Fruit fly (Drosophila melanogaster) whole organism, embryonic: ENCODE results near the gene CG43867.
A peak's percentile ranks its signal among the peaks of the same experiment; 100 is the strongest.

Experiments
- Asciz ChIP-seq: fragments of 200-800 bp; sonication (Bioruptor generic); optimal IDR thresholded peaks from 2 replicates; lab custom pipeline; 2017; ENCODE audit warnings: missing biosample characterization, mild to moderate bottlenecking, missing genetic modification characterization, missing genetic modification reagents
- Awh ChIP-seq: fragments of 200-800 bp; sonication (Bioruptor generic); IDR thresholded peaks from 2 replicates; pipeline ENCODE4, ENCODE4 v1.3.6; 2022; ENCODE audit warnings: missing biosample characterization, missing genetic modification characterization
- BEAF-32 ChIP-seq: fragments of 200-800 bp; sonication (Bioruptor generic); optimal IDR thresholded peaks from 3 replicates; lab custom pipeline; 2017; ENCODE audit warnings: missing biosample characterization, missing genetic modification characterization, mild to moderate bottlenecking, moderate library complexity, missing genetic modification reagents
- CG11398 ChIP-seq: fragments of 200-800 bp; sonication (Bioruptor generic); optimal IDR thresholded peaks from 2 replicates; lab custom pipeline; 2016; ENCODE audit warnings: missing biosample characterization, missing genetic modification characterization
- CG12071 ChIP-seq: fragments of 200-800 bp; sonication (Bioruptor generic); optimal IDR thresholded peaks from 3 replicates; lab custom pipeline; 2018; ENCODE audit warnings: missing biosample characterization, mild to moderate bottlenecking, missing genetic modification characterization
- CG1233 ChIP-seq: fragments of 200-800 bp; sonication (Bioruptor generic); optimal IDR thresholded peaks from 4 replicates; lab custom pipeline; 2018; ENCODE audit warnings: missing biosample characterization, mild to moderate bottlenecking, missing genetic modification characterization
- CG14014 ChIP-seq: fragments of 200-800 bp; sonication (Bioruptor generic); IDR thresholded peaks from 2 replicates; pipeline ENCODE4 v1.3.6; 2022; ENCODE audit warnings: missing biosample characterization, missing genetic modification characterization
- CG1529 ChIP-seq: fragments of 200-800 bp; sonication (Bioruptor generic); optimal IDR thresholded peaks from 3 replicates; lab custom pipeline; 2018; ENCODE audit warnings: missing biosample characterization, missing genetic modification characterization
- CG15601 ChIP-seq: fragments of 200-800 bp; sonication (Bioruptor generic); optimal IDR thresholded peaks from 3 replicates; lab custom pipeline; 2019; ENCODE audit warnings: missing biosample characterization, mild to moderate bottlenecking, missing genetic modification characterization, moderate library complexity
- CG15696 ChIP-seq: fragments of 200-800 bp; sonication (Bioruptor generic); optimal IDR thresholded peaks from 2 replicates; lab custom pipeline; 2019; ENCODE audit warnings: missing biosample characterization, mild to moderate bottlenecking, missing genetic modification characterization, moderate library complexity
- CG1603 ChIP-seq: fragments of 200-800 bp; sonication (Bioruptor generic); optimal IDR thresholded peaks from 2 replicates; lab custom pipeline; 2019; ENCODE audit warnings: missing biosample characterization, mild to moderate bottlenecking, missing genetic modification characterization, moderate library complexity
- CG17359 ChIP-seq: fragments of 200-800 bp; sonication (Bioruptor generic); optimal IDR thresholded peaks from 3 replicates; lab custom pipeline; 2018; ENCODE audit warnings: missing biosample characterization, mild to moderate bottlenecking, missing genetic modification characterization, moderate library complexity
- CG2678 ChIP-seq: fragments of 200-800 bp; sonication (Bioruptor generic); optimal IDR thresholded peaks from 3 replicates; lab custom pipeline; 2019; ENCODE audit warnings: missing biosample characterization, mild to moderate bottlenecking, missing genetic modification characterization, moderate library complexity
- CG2712 ChIP-seq: fragments of 200-800 bp; optimal IDR thresholded peaks from 3 replicates; lab custom pipeline; 2019; ENCODE audit warnings: missing biosample characterization, mild to moderate bottlenecking, missing genetic modification characterization, moderate library complexity
- CG33213 ChIP-seq: fragments of 200-800 bp; sonication (Bioruptor generic); optimal IDR thresholded peaks from 3 replicates; lab custom pipeline; 2016; ENCODE audit warnings: missing biosample characterization, missing genetic modification characterization
- CG4328 ChIP-seq: fragments of 200-800 bp; sonication (Bioruptor generic); optimal IDR thresholded peaks from 3 replicates; lab custom pipeline; 2017; ENCODE audit warnings: missing biosample characterization, missing genetic modification reagents, missing genetic modification characterization
- CG7786 ChIP-seq: fragments of 200-800 bp; sonication (Bioruptor generic); optimal IDR thresholded peaks from 2 replicates; lab custom pipeline; 2016; ENCODE audit warnings: missing biosample characterization, missing genetic modification characterization
- Chrac-16 ChIP-seq: fragments of 200-800 bp; sonication (Bioruptor generic); optimal IDR thresholded peaks from 3 replicates; lab custom pipeline; 2016; ENCODE audit warnings: missing biosample characterization, missing genetic modification characterization
- Dbx ChIP-seq: fragments of 200-800 bp; sonication (Bioruptor generic); IDR thresholded peaks from 3 replicates; pipeline ENCODE4 v1.3.6; 2022; ENCODE audit warnings: missing biosample characterization, missing genetic modification characterization
- H2.0 ChIP-seq: fragments of 200-800 bp; sonication (Bioruptor generic); IDR thresholded peaks from 2 replicates; pipeline ENCODE4 v1.3.6; 2022; ENCODE audit warnings: missing biosample characterization, missing genetic modification characterization
- Lpt ChIP-seq: fragments of >200 bp; optimal IDR thresholded peaks from 2 replicates; lab custom pipeline; 2018; ENCODE audit warnings: missing biosample characterization, missing genetic modification characterization
- Med ChIP-seq: fragments of 200-800 bp; sonication (Bioruptor generic); peaks from one replicate; lab custom pipeline; 2016; ENCODE audit warnings: missing biosample characterization, missing genetic modification characterization, mild to moderate bottlenecking, inconsistent platforms, moderate library complexity
- Meics ChIP-seq: fragments of 200-800 bp; sonication (Bioruptor generic); optimal IDR thresholded peaks from 2 replicates; lab custom pipeline; 2017; ENCODE audit warnings: missing biosample characterization, mild to moderate bottlenecking, missing genetic modification characterization
- NFAT ChIP-seq: fragments of 200-800 bp; sonication (Bioruptor generic); IDR thresholded peaks from 2 replicates; pipeline ENCODE4 v1.3.6; 2022; ENCODE audit warnings: missing biosample characterization, missing genetic modification characterization
- Pdp1 ChIP-seq, 2 experiments: fragments of 200-800 bp; sonication (Bioruptor generic); optimal IDR thresholded peaks; 3 replicates each; lab custom pipeline; 2016; ENCODE audit warnings: missing biosample characterization in 2 of 2, missing genetic modification characterization in 2 of 2, mild to moderate bottlenecking in 1 of 2, moderate library complexity in 1 of 2
- Sox100B ChIP-seq: fragments of 200-800 bp; sonication (Bioruptor generic); optimal IDR thresholded peaks from 3 replicates; lab custom pipeline; 2018; ENCODE audit warnings: missing biosample characterization, mild to moderate bottlenecking, missing genetic modification characterization
- Sox102F ChIP-seq: fragments of 200-800 bp; sonication (Bioruptor generic); optimal IDR thresholded peaks from 2 replicates; lab custom pipeline; 2018; ENCODE audit warnings: missing biosample characterization, mild to moderate bottlenecking, missing genetic modification characterization, moderate library complexity
- Sry-δ ChIP-seq: fragments of 200-800 bp; sonication (Bioruptor generic); optimal IDR thresholded peaks from 2 replicates; lab custom pipeline; 2016; ENCODE audit warnings: missing biosample characterization, missing genetic modification characterization
- bab2 ChIP-seq: fragments of 200-800 bp; sonication (Bioruptor generic); optimal IDR thresholded peaks from 2 replicates; lab custom pipeline; 2016; ENCODE audit warnings: missing biosample characterization, missing genetic modification characterization
- chif ChIP-seq, 2 experiments: fragments of 200-800 bp; sonication (Bioruptor generic); optimal IDR thresholded peaks; 3 replicates each; lab custom pipeline; 2016; ENCODE audit warnings: missing biosample characterization in 2 of 2, missing genetic modification characterization in 2 of 2
- ci ChIP-seq: fragments of 200-800 bp; sonication (Bioruptor generic); IDR thresholded peaks from 3 replicates; pipeline ENCODE4 v1.3.6; 2022; ENCODE audit warnings: missing biosample characterization, missing genetic modification characterization
- da ChIP-seq: fragments of 200-800 bp; sonication (Bioruptor generic); optimal IDR thresholded peaks from 2 replicates; lab custom pipeline; 2016; ENCODE audit warnings: missing biosample characterization, missing genetic modification characterization
- dmrt99B ChIP-seq: fragments of 200-800 bp; sonication (Bioruptor generic); optimal IDR thresholded peaks from 2 replicates; lab custom pipeline; 2018; ENCODE audit warnings: missing biosample characterization, mild to moderate bottlenecking, missing genetic modification characterization, moderate library complexity
- en ChIP-seq: fragments of 200-800 bp; sonication (Bioruptor generic); optimal IDR thresholded peaks from 2 replicates; lab custom pipeline; 2016; ENCODE audit warnings: missing biosample characterization, missing genetic modification characterization
- fd64A ChIP-seq: fragments of 200-800 bp; sonication (Bioruptor generic); optimal IDR thresholded peaks from 3 replicates; lab custom pipeline; 2018; ENCODE audit warnings: missing biosample characterization, mild to moderate bottlenecking, missing genetic modification characterization
- kni ChIP-seq: fragments of 200-800 bp; sonication (Bioruptor generic); optimal IDR thresholded peaks from 3 replicates; lab custom pipeline; 2017; ENCODE audit warnings: mild to moderate bottlenecking, missing biosample characterization, missing genetic modification reagents, missing genetic modification characterization
- nau ChIP-seq: fragments of 200-800 bp; sonication (Bioruptor generic); optimal IDR thresholded peaks from 3 replicates; lab custom pipeline; 2017; ENCODE audit warnings: missing biosample characterization, mild to moderate bottlenecking, missing genetic modification characterization, missing genetic modification reagents
- pan ChIP-seq, 4 experiments: fragments of >200 bp in 3 of 4; fragments of 200-800 bp in 1 of 4; sonication (Bioruptor generic) in 1 of 4; optimal IDR thresholded peaks in 3 of 4; IDR thresholded peaks in 1 of 4; 2 replicates each; pipeline versions ENCODE4 v1.3.6 to Lab custom; 2017 to 2022; ENCODE audit warnings: missing biosample characterization in 2 of 4, missing genetic modification characterization in 2 of 4, mixed read lengths in 1 of 4
- sd ChIP-seq: fragments of 200-800 bp; sonication (Bioruptor generic); optimal IDR thresholded peaks from 3 replicates; lab custom pipeline; 2018; ENCODE audit warnings: missing biosample characterization, mild to moderate bottlenecking, missing genetic modification characterization, moderate library complexity
- sens ChIP-seq: fragments of 200-800 bp; sonication (Bioruptor generic); peaks from one replicate; lab custom pipeline; 2016; ENCODE audit warnings: missing biosample characterization, missing genetic modification characterization
- shn ChIP-seq: fragments of 200-800 bp; sonication (Bioruptor generic); optimal IDR thresholded peaks from 3 replicates; lab custom pipeline; 2016; ENCODE audit warnings: missing biosample characterization, missing genetic modification characterization
- so ChIP-seq: fragments of 200-800 bp; sonication (Bioruptor generic); IDR thresholded peaks from 3 replicates; pipeline ENCODE4 v1.3.6; 2022; ENCODE audit warnings: missing biosample characterization, missing genetic modification characterization
- sob ChIP-seq: fragments of 200-800 bp; sonication (Bioruptor generic); IDR thresholded peaks from 2 replicates; pipeline ENCODE4 v1.3.6; 2022; ENCODE audit warnings: missing biosample characterization, missing genetic modification characterization
- ssp ChIP-seq: fragments of 200-800 bp; sonication (Bioruptor generic); IDR thresholded peaks from 2 replicates; pipeline ENCODE4 v1.3.6; 2022; ENCODE audit warnings: missing biosample characterization, missing genetic modification characterization
- tll ChIP-seq, 2 experiments: fragments of 200-800 bp in 1 of 2; fragments of >200 bp in 1 of 2; sonication (Bioruptor generic) in 1 of 2; optimal IDR thresholded peaks; 2 replicates each; lab custom pipeline; 2017 to 2019; ENCODE audit warnings: missing biosample characterization in 2 of 2, missing genetic modification characterization in 2 of 2, mild to moderate bottlenecking in 1 of 2, moderate library complexity in 1 of 2
- twi ChIP-seq: fragments of 200-800 bp; optimal IDR thresholded peaks from 2 replicates; lab custom pipeline; 2019; ENCODE audit warnings: missing biosample characterization, mild to moderate bottlenecking, missing genetic modification characterization, moderate library complexity
- wek ChIP-seq: fragments of 200-800 bp; sonication (Bioruptor generic); optimal IDR thresholded peaks from 3 replicates; lab custom pipeline; 2018; ENCODE audit warnings: missing biosample characterization, mild to moderate bottlenecking, missing genetic modification characterization, moderate library complexity
- zfh1 ChIP-seq: fragments of 200-800 bp; sonication (Bioruptor generic); IDR thresholded peaks from 3 replicates; pipeline ENCODE4 v1.3.6; 2022; ENCODE audit warnings: missing biosample characterization, missing genetic modification characterization

The CG43867 gene

DNA sequence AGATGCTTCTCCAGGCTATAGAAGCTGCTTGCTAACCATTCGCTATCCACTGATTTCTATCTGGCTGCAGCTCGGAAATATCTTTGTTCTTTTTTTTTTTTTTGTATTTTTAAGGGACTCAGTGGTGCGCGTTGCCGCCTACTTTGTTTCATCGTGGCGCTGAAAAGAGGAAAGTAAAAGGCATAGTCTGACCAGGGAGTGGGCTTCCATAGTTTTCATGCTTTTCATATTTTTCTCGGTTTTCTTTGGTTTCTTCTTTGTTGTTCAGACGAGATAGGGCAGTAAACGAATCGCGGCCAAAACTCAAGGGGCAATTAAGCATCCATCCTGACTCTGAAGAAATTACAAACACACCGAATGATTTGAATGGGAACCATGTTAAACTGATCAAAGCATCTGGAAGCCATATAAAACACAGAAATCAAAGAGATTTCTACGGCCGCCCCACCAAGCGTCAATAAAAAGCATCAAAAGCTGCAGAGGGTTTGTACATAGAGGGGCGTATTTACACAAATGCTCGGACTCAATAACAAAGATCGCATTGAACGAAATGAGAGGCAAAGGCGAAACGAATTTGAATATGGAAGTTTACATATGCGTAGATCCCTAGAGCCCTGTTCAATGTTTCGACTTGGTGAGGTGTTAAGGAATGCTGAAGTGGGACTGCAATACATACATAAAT, 155.3 kb downstream of the CG43867 start (continued):
- peak; percentile 40 for TF ChIP-seq Sox100B (GFP tag; lab: Kevin White, UChicago)
- TF ChIP-seq sob (GFP tag; lab: Robert Waterston, UW) = 0 out of 2 replicates have a peak, but pooled peaks have one; percentile 21
- TF ChIP-seq CG11398 (GFP tag; lab: Kevin White, UChicago) = peak; percentile 8
- peak; percentile 7 for TF ChIP-seq wek (GFP tag; lab: Kevin White, UChicago)
- peak; percentile 76 for TF ChIP-seq sens (GFP tag; lab: Kevin White, UChicago)
- TF ChIP-seq bab2 (GFP tag; lab: Kevin White, UChicago) = peak; percentile 3
- peak; percentile 53; the same call in 1 of the 2 replicates for TF ChIP-seq Awh
- TF ChIP-seq ssp (GFP tag; lab: Robert Waterston, UW) = no peak
- no peak for TF ChIP-seq pan (optimal IDR thresholded peaks at IDR 0.05; lab: Kevin White, UChicago)
- TF ChIP-seq pan (GFP tag; optimal IDR thresholded peaks at IDR 0.05 in 1 of 2, IDR thresholded peaks at IDR 0.05 in 1 of 2) = peak in 1 of 2 experiments; percentile 5
- peak; percentile 11 for TF ChIP-seq fd64A (GFP tag; lab: Kevin White, UChicago)
- peak; percentile 6 for TF ChIP-seq Sox102F
- TF ChIP-seq CG12071 (GFP tag; lab: Kevin White, UChicago) = peak; percentile 23
- TF ChIP-seq Chrac-16 (GFP tag; lab: Kevin White, UChicago) = no peak
- peak; percentile 4 for TF ChIP-seq CG4328
- TF ChIP-seq Med (GFP tag; lab: Kevin White, UChicago) = peak; percentile 81
- TF ChIP-seq CG1233 (GFP tag; lab: Kevin White, UChicago) = peak; percentile 15
- peak; percentile 40 for TF ChIP-seq CG17359 (tag; lab: Kevin White, UChicago)
- peak; percentile 31 for TF ChIP-seq Asciz
- TF ChIP-seq kni = no peak
- TF ChIP-seq CG15601 (tag; lab: Kevin White, UChicago) = peak; percentile 44
- 0 out of 3 replicates have a peak, but pooled peaks have one; percentile 35 for TF ChIP-seq ci
- peak; percentile 31 for TF ChIP-seq sd (tag; lab: Kevin White, UChicago)
- TF ChIP-seq da = no peak
- no peak for TF ChIP-seq CG2712 (tag; lab: Kevin White, UChicago)
- peak; percentile 25 for TF ChIP-seq nau (GFP tag; lab: Kevin White, UChicago)
- TF ChIP-seq Sry-δ = no peak
- peak; percentile 1 for TF ChIP-seq dmrt99B (tag; lab: Kevin White, UChicago)
- TF ChIP-seq NFAT (GFP tag; lab: Robert Waterston, UW) = no peak
- TF ChIP-seq shn (GFP tag; lab: Kevin White, UChicago) = no peak
- TF ChIP-seq chif (GFP tag; optimal IDR thresholded peaks at IDR 0.05; lab: Kevin White, UChicago) = peak in 1 of 2 experiments; percentile 17
- TF ChIP-seq CG2678 (tag; lab: Kevin White, UChicago) = peak; percentile 40
- 0 out of 3 replicates have a peak, but pooled peaks have one; percentile 46 for TF ChIP-seq Dbx (GFP tag; lab: Robert Waterston, UW)
- TF ChIP-seq CG33213 (GFP tag; lab: Kevin White, UChicago) = no peak
- peak; percentile 72 for TF ChIP-seq twi (tag; lab: Kevin White, UChicago)
- no peak for TF ChIP-seq tll (GFP tag; optimal IDR thresholded peaks at IDR 0.05; lab: Kevin White, UChicago)
- peak; percentile 13 for TF ChIP-seq Meics (GFP tag; lab: Kevin White, UChicago)

DNA sequence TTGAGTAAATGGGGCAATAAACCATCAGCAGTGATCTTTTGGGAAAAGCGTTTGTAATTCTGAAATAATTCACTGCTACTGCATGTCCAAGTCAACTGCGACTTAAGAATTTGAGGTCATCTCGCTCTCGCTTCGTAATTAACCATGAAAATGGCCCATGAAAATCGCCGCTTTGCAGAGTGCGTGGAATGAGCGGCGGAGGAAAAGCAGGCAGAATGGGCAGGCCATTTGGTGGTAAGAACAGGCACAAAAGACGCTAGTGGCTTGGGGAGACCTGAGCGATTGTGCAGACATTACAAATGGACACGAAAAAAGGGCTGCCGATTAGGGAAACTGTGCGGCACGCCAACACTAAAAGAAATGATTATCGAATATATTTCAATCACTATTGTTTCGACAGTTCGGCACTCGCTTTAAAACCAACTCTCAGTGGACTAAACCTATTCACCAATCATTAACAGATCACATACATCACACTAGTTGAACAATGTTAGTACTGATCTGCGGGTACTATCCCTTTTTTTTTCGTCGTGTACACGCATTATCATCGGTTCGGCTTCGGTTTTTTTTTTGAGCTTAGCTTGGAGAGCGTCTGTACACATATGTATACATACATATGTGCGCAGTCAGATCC, 156.2 kb downstream of the CG43867 start:
- no peak for TF ChIP-seq BEAF-32
- peak; percentile 60; the same call in 1 of the 3 replicates for TF ChIP-seq zfh1
- 0 out of 3 replicates have a peak, but pooled peaks have one; percentile 22 for TF ChIP-seq so
- TF ChIP-seq CG1529 (GFP tag; lab: Kevin White, UChicago) = peak; percentile 9
- TF ChIP-seq en (GFP tag; lab: Kevin White, UChicago) = peak; percentile 19
- TF ChIP-seq CG7786 (GFP tag; lab: Kevin White, UChicago) = peak; percentile 14
- TF ChIP-seq CG15696 (tag; lab: Kevin White, UChicago) = peak; percentile 12
- no peak for TF ChIP-seq CG14014 (GFP tag; lab: Robert Waterston, UW)
- no peak for TF ChIP-seq H2.0 (GFP tag; lab: Robert Waterston, UW)
- peak; percentile 34 for TF ChIP-seq CG17359 (tag; lab: Kevin White, UChicago)
- peak; percentile 30 for TF ChIP-seq Pdp1 (GFP tag; optimal IDR thresholded peaks at IDR 0.05; lab: Kevin White, UChicago)
- TF ChIP-seq CG1603 = peak; percentile 76
- TF ChIP-seq Lpt (GFP tag; lab: Kevin White, UChicago) = no peak
